Worm (Caenorhabditis elegans) whole organism, young adult: ENCODE results near the gene F52D2.5.

Experiments
- B0261.1 ChIP-seq: sonication (generic microtip); optimal IDR thresholded peaks from 2 replicates; lab custom pipeline; 2016; ENCODE audit warnings: mild to moderate bottlenecking, missing genetic modification characterization, moderate library complexity, missing compliant biosample characterization
- D2030.7 ChIP-seq: fragments of 200-800 bp; sonication (Bioruptor generic); IDR thresholded peaks from 2 replicates; pipeline ENCODE4 v1.3.6; 2022; ENCODE audit warnings: missing genetic modification reagents, missing genetic modification characterization, missing compliant biosample characterization
- F10E7.11 ChIP-seq: sonication (generic microtip); optimal IDR thresholded peaks from 2 replicates; lab custom pipeline; 2017; ENCODE audit warnings: mild to moderate bottlenecking, missing genetic modification characterization, moderate library complexity, missing compliant biosample characterization
- F22D6.2 ChIP-seq: sonication (generic microtip); optimal IDR thresholded peaks from 2 replicates; lab custom pipeline; 2016; ENCODE audit warnings: mild to moderate bottlenecking, missing genetic modification characterization, missing compliant biosample characterization
- F57C9.4 ChIP-seq: sonication (generic microtip); optimal IDR thresholded peaks from 2 replicates; lab custom pipeline; 2017; ENCODE audit warnings: mild to moderate bottlenecking, missing genetic modification characterization, missing compliant biosample characterization
- K11D2.4 ChIP-seq: fragments of 200-800 bp; sonication (Bioruptor generic); IDR thresholded peaks from 2 replicates; pipeline ENCODE4 v1.3.6; 2022; ENCODE audit warnings: missing genetic modification reagents, missing genetic modification characterization, missing compliant biosample characterization
- T26A5.8 ChIP-seq: sonication (generic microtip); optimal IDR thresholded peaks from 2 replicates; lab custom pipeline; 2016; ENCODE audit warnings: missing genetic modification characterization, missing compliant biosample characterization
- Y53F4B.3 ChIP-seq: fragments of 200-800 bp; sonication (Bioruptor generic); IDR thresholded peaks from 2 replicates; pipeline ENCODE4 v1.3.6; 2022; ENCODE audit warnings: missing genetic modification reagents, missing genetic modification characterization, missing compliant biosample characterization
- akir-1 ChIP-seq: fragments of 200-800 bp; sonication (Bioruptor generic); optimal IDR thresholded peaks from 2 replicates; lab custom pipeline; 2018; ENCODE audit warnings: mild to moderate bottlenecking, missing genetic modification characterization, moderate library complexity, missing compliant biosample characterization
- atf-7 ChIP-seq: sonication (generic microtip); optimal IDR thresholded peaks from 2 replicates; lab custom pipeline; 2017; ENCODE audit warnings: mild to moderate bottlenecking, missing genetic modification characterization, missing compliant biosample characterization
- athp-1 ChIP-seq: sonication (generic microtip); optimal IDR thresholded peaks from 2 replicates; lab custom pipeline; 2017; ENCODE audit warnings: mild to moderate bottlenecking, missing genetic modification characterization, missing compliant biosample characterization
- attf-6 ChIP-seq: fragments of 200-800 bp; sonication (Bioruptor generic); IDR thresholded peaks from 2 replicates; pipeline ENCODE4 v1.3.6; 2022; ENCODE audit warnings: missing genetic modification reagents, missing genetic modification characterization, missing compliant biosample characterization
- ccch-3 ChIP-seq: fragments of 200-800 bp; sonication (Bioruptor generic); optimal IDR thresholded peaks from 2 replicates; lab custom pipeline; 2018; ENCODE audit warnings: mild to moderate bottlenecking, missing genetic modification characterization, missing compliant biosample characterization
- cebp-1 ChIP-seq, 2 experiments: fragments of 200-800 bp in 1 of 2; sonication (Bioruptor generic) in 1 of 2; sonication (generic microtip) in 1 of 2; IDR thresholded peaks in 1 of 2; optimal IDR thresholded peaks in 1 of 2; 2 replicates each; pipeline versions ENCODE4 v1.3.6 to Lab custom; 2017 to 2022; ENCODE audit warnings: missing compliant biosample characterization in 2 of 2, missing genetic modification characterization in 2 of 2, mild to moderate bottlenecking in 1 of 2, missing genetic modification reagents in 1 of 2, moderate library complexity in 1 of 2
- ceh-27 ChIP-seq: fragments of 200-800 bp; sonication (Bioruptor generic); optimal IDR thresholded peaks from 2 replicates; lab custom pipeline; 2018; ENCODE audit warnings: mild to moderate bottlenecking, missing genetic modification characterization, moderate library complexity, missing compliant biosample characterization
- ceh-40 ChIP-seq: fragments of 200-800 bp; sonication (Bioruptor generic); IDR thresholded peaks from 2 replicates; pipeline ENCODE4 v1.3.6; 2022; ENCODE audit warnings: missing genetic modification characterization, missing compliant biosample characterization
- ceh-58 ChIP-seq: fragments of 200-800 bp; sonication (Bioruptor generic); IDR thresholded peaks from 2 replicates; pipeline ENCODE4 v1.3.6; 2022; ENCODE audit warnings: missing genetic modification characterization, missing compliant biosample characterization
- ceh-79 ChIP-seq: sonication (generic microtip); optimal IDR thresholded peaks from 2 replicates; lab custom pipeline; 2017; ENCODE audit warnings: mild to moderate bottlenecking, missing genetic modification characterization, missing compliant biosample characterization
- ceh-91 ChIP-seq: fragments of 200-800 bp; sonication (Bioruptor generic); IDR thresholded peaks from 2 replicates; pipeline ENCODE4 v1.3.6; 2022; ENCODE audit warnings: missing genetic modification reagents, missing genetic modification characterization, missing compliant biosample characterization
- dox-1 ChIP-seq: fragments of 200-800 bp; sonication (Bioruptor generic); IDR thresholded peaks from 2 replicates; pipeline ENCODE4 v1.3.6; 2022; ENCODE audit warnings: missing genetic modification reagents, missing genetic modification characterization, missing compliant biosample characterization
- dpff-1 ChIP-seq: sonication (generic microtip); optimal IDR thresholded peaks from 2 replicates; lab custom pipeline; 2017; ENCODE audit warnings: mild to moderate bottlenecking, missing genetic modification characterization, missing compliant biosample characterization
- efl-1 ChIP-seq: fragments of 150-350 bp; optimal IDR thresholded peaks from 2 replicates; lab custom pipeline; 2014; ENCODE audit warnings: missing biosample characterization, missing genetic modification reagents, missing genetic modification characterization
- egl-44 ChIP-seq: fragments of 200-800 bp; sonication (Bioruptor generic); IDR thresholded peaks from 2 replicates; pipeline ENCODE4 v1.3.6; 2022; ENCODE audit warnings: missing genetic modification reagents, missing genetic modification characterization, missing compliant biosample characterization
- ets-4 ChIP-seq: fragments of 200-800 bp; sonication (Bioruptor generic); optimal IDR thresholded peaks from 2 replicates; lab custom pipeline; 2018; ENCODE audit warnings: mild to moderate bottlenecking, missing genetic modification characterization, missing compliant biosample characterization
- him-1 ChIP-seq: sonication (generic microtip); optimal IDR thresholded peaks from 2 replicates; lab custom pipeline; 2016; ENCODE audit warnings: missing genotype, missing genetic modification reagents, missing genetic modification characterization, missing compliant biosample characterization
- hmg-20 ChIP-seq: fragments of 200-800 bp; sonication (Bioruptor generic); IDR thresholded peaks from 2 replicates; pipeline ENCODE4 v1.3.6; 2022; ENCODE audit warnings: missing genetic modification reagents, missing genetic modification characterization, missing compliant biosample characterization
- hrde-1 ChIP-seq: sonication (generic microtip); optimal IDR thresholded peaks from 2 replicates; lab custom pipeline; 2016; ENCODE audit warnings: missing genetic modification characterization, mild to moderate bottlenecking, missing compliant biosample characterization, moderate library complexity, missing genotype, missing genetic modification reagents, borderline replicate concordance
- hsf-1 ChIP-seq: fragments of 200-800 bp; sonication (Bioruptor generic); IDR thresholded peaks from 2 replicates; pipeline ENCODE4 v1.3.6; 2022; ENCODE audit warnings: missing genetic modification reagents, missing genetic modification characterization, missing compliant biosample characterization
- let-526 ChIP-seq: fragments of 200-800 bp; sonication (Bioruptor generic); IDR thresholded peaks from 2 replicates; pipeline ENCODE4 v1.3.6; 2022; ENCODE audit warnings: missing genetic modification reagents, missing genetic modification characterization, missing compliant biosample characterization
- lin-26 ChIP-seq: fragments of 200-800 bp; sonication (Bioruptor generic); IDR thresholded peaks from 2 replicates; pipeline ENCODE4 v1.3.6; 2022; ENCODE audit warnings: missing genetic modification reagents, missing genetic modification characterization, missing compliant biosample characterization
- madf-10 ChIP-seq: sonication (generic microtip); optimal IDR thresholded peaks from 2 replicates; lab custom pipeline; 2016; ENCODE audit warnings: mild to moderate bottlenecking, missing genetic modification characterization, missing compliant biosample characterization
- madf-3 ChIP-seq: fragments of 200-800 bp; sonication (Bioruptor generic); IDR thresholded peaks from 2 replicates; pipeline ENCODE4 v1.3.6; 2022; ENCODE audit warnings: missing genetic modification reagents, missing genetic modification characterization, missing compliant biosample characterization
- madf-6 ChIP-seq: fragments of 200-800 bp; sonication (Bioruptor generic); IDR thresholded peaks from 2 replicates; pipeline ENCODE4 v1.3.6; 2022; ENCODE audit warnings: missing genetic modification reagents, missing genetic modification characterization, missing compliant biosample characterization
- mxl-1 ChIP-seq: sonication (generic microtip); optimal IDR thresholded peaks from 2 replicates; lab custom pipeline; 2016; ENCODE audit warnings: missing genetic modification characterization, missing compliant biosample characterization
- nfyb-1 ChIP-seq: fragments of 200-800 bp; sonication (Bioruptor generic); IDR thresholded peaks from 2 replicates; pipeline ENCODE4 v1.3.6; 2022; ENCODE audit warnings: missing genetic modification reagents, missing genetic modification characterization, missing compliant biosample characterization
- nhr-179 ChIP-seq: sonication (generic microtip); optimal IDR thresholded peaks from 2 replicates; lab custom pipeline; 2016; ENCODE audit warnings: mild to moderate bottlenecking, missing genetic modification characterization, missing compliant biosample characterization
- nhr-27 ChIP-seq: fragments of 200-800 bp; sonication (Bioruptor generic); optimal IDR thresholded peaks from 2 replicates; lab custom pipeline; 2018; ENCODE audit warnings: mild to moderate bottlenecking, missing genetic modification characterization, moderate library complexity, missing compliant biosample characterization
- rpc-1 ChIP-seq, 2 experiments: fragments of 150-350 bp in 1 of 2; sonication (generic microtip) in 1 of 2; optimal IDR thresholded peaks; 2 replicates each; lab custom pipeline; 2014 to 2018; ENCODE audit warnings: missing biosample characterization in 1 of 2, missing genetic modification characterization in 1 of 2, missing genetic modification reagents in 1 of 2, missing genotype in 1 of 2
- snpc-3.4 ChIP-seq: sonication (generic microtip); optimal IDR thresholded peaks from 2 replicates; lab custom pipeline; 2017; ENCODE audit warnings: missing genetic modification characterization, mild to moderate bottlenecking, missing compliant biosample characterization, antibody characterized with exemption, moderate library complexity, missing genotype, missing genetic modification reagents
- tbp1 ChIP-seq: fragments of 200-800 bp; sonication (Bioruptor generic); optimal IDR thresholded peaks from 2 replicates; lab custom pipeline; 2018; ENCODE audit warnings: mild to moderate bottlenecking, missing genetic modification characterization, missing compliant biosample characterization
- unc-130 ChIP-seq: sonication (generic microtip); optimal IDR thresholded peaks from 2 replicates; lab custom pipeline; 2016; ENCODE audit warnings: missing genetic modification reagents, missing genetic modification characterization, missing compliant biosample characterization
- unc-62 ChIP-seq: fragments of 150-350 bp; optimal IDR thresholded peaks from 2 replicates; lab custom pipeline; 2014; ENCODE audit warnings: missing biosample characterization, missing genetic modification reagents, missing genetic modification characterization
- xnd-1 ChIP-seq: sonication (generic microtip); optimal IDR thresholded peaks from 2 replicates; lab custom pipeline; 2016; ENCODE audit warnings: missing genotype, missing genetic modification reagents, missing genetic modification characterization, missing compliant biosample characterization
- ztf-25 ChIP-seq: fragments of 200-800 bp; sonication (Bioruptor generic); IDR thresholded peaks from 2 replicates; pipeline ENCODE4 v1.3.6; 2022; ENCODE audit warnings: missing genetic modification reagents, missing genetic modification characterization, missing compliant biosample characterization
- ztf-26 ChIP-seq: sonication (generic microtip); optimal IDR thresholded peaks from 2 replicates; lab custom pipeline; 2017; ENCODE audit warnings: missing genetic modification characterization, missing compliant biosample characterization
- ztf-6 ChIP-seq: fragments of 200-800 bp; sonication (Bioruptor generic); IDR thresholded peaks from 2 replicates; pipeline ENCODE4 v1.3.6; 2022; ENCODE audit warnings: missing genetic modification reagents, missing genetic modification characterization, missing compliant biosample characterization

Gene F52D2.5

DNA sequence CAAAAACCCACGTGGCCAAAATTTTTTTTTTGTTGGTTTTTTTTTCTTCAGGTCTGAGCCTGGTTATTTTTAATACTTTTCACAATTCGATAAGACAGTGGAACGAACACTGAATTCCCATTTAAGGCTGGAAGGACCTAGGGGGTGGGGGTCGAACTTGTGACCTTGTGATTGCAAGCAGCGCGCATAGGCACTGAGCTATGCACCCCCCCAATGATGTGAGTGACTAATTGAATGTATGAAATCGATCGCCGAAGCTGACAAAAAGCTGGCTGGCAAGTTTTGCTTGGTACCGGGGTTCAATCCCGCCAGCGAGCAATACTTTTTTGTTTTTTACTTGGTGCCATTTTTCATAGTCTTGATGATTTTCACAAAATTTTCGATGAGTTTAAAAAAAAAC, 24.2 kb upstream of the F52D2.5 start:
- peak; percentile 75 for TF ChIP-seq tbp1 (GFP tag; lab: Kevin White, UChicago)
- no peak for TF ChIP-seq K11D2.4
- peak; percentile 10; the same call in 1 of the 2 replicates for TF ChIP-seq dox-1 (GFP tag; lab: Robert Waterston, UW)
- TF ChIP-seq efl-1 (GFP tag; lab: Kevin White, UChicago), result no peak
- no peak for TF ChIP-seq dpff-1 (tag; lab: Kevin White, UChicago)
- TF ChIP-seq nhr-179 (tag; lab: Kevin White, UChicago), result no peak
- TF ChIP-seq ceh-91, result no peak
- peak; percentile 55 for TF ChIP-seq D2030.7 (GFP tag; lab: Robert Waterston, UW)
- TF ChIP-seq hmg-20 (GFP tag; lab: Robert Waterston, UW), result 0 out of 2 replicates have a peak, but pooled peaks have one; percentile 29
- TF ChIP-seq rpc-1 (optimal IDR thresholded peaks at IDR 0.05; lab: Kevin White, UChicago), result peak; percentile 39
- peak; percentile 71 for TF ChIP-seq rpc-1 (tag; optimal IDR thresholded peaks at IDR 0.05; lab: Kevin White, UChicago)
- TF ChIP-seq atf-7 (tag; lab: Kevin White, UChicago), result no peak
- no peak for TF ChIP-seq ceh-40 (GFP tag; lab: Robert Waterston, UW)
- no peak for TF ChIP-seq ceh-27
- TF ChIP-seq F57C9.4 (tag; lab: Kevin White, UChicago), result no peak
- no peak for TF ChIP-seq athp-1
- TF ChIP-seq ceh-79, result no peak
- TF ChIP-seq madf-10 (tag; lab: Kevin White, UChicago), result no peak
- TF ChIP-seq Y53F4B.3 (GFP tag; lab: Robert Waterston, UW), result no peak
- TF ChIP-seq him-1, result peak; percentile 19
- peak; percentile 37 for TF ChIP-seq madf-6 (GFP tag; lab: Robert Waterston, UW)
- TF ChIP-seq hrde-1 (tag; lab: Kevin White, UChicago), result no peak
- 0 out of 2 replicates have a peak, but pooled peaks have one; percentile 33 for TF ChIP-seq lin-26 (GFP tag; lab: Robert Waterston, UW)
- TF ChIP-seq let-526 (GFP tag; lab: Robert Waterston, UW), result no peak
- no peak for TF ChIP-seq ceh-58 (GFP tag; lab: Robert Waterston, UW)
- TF ChIP-seq xnd-1 (tag; lab: Kevin White, UChicago), result no peak
- no peak for TF ChIP-seq ets-4 (GFP tag; lab: Kevin White, UChicago)
- no peak for TF ChIP-seq F22D6.2 (tag; lab: Kevin White, UChicago)
- no peak for TF ChIP-seq ztf-6 (GFP tag; lab: Robert Waterston, UW)
- TF ChIP-seq T26A5.8, result no peak
- TF ChIP-seq attf-6 (GFP tag; lab: Robert Waterston, UW), result peak; percentile 34; the same call in 1 of the 2 replicates
- peak; percentile 48 for TF ChIP-seq B0261.1 (tag; lab: Kevin White, UChicago)

DNA sequence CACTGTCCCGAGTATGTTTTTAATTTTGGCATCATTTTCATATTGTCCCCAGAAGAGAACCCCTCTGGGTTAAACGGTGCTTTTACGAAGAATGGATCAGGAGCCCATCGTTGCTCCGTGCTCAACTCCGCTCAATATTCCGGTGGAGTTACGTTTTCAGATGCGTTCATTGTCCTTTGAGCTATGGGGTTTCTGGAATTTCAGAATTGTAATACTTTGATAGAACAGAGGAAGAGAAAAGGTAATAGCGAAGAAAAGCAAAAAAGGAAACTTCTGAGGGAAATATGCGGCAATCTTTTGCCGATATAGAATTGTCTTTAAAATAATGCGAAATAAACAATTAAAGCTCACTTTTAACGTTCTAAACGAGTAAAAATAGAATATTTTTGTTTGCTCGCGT, 23.3 kb upstream of the F52D2.5 start, which contains the start of gene Y40A1A.3:
Gene Y40A1A.3 (minus strand): TSS at position 101 of the 400 bp plus-strand sequence.
- TF ChIP-seq nfyb-1 (GFP tag; lab: Robert Waterston, UW), result no peak
- TF ChIP-seq D2030.7 (GFP tag; lab: Robert Waterston, UW), result no peak
- TF ChIP-seq madf-3, result no peak
- no peak for TF ChIP-seq hsf-1 (GFP tag; lab: Robert Waterston, UW)
- TF ChIP-seq unc-130 (GFP tag; lab: Kevin White, UChicago), result no peak
- no peak for TF ChIP-seq mxl-1
- no peak for TF ChIP-seq akir-1 (GFP tag; lab: Kevin White, UChicago)
- TF ChIP-seq ceh-91, result no peak
- TF ChIP-seq cebp-1 (GFP tag; IDR thresholded peaks at IDR 0.05; lab: Robert Waterston, UW), result no peak
- no peak for TF ChIP-seq cebp-1 (tag; optimal IDR thresholded peaks at IDR 0.05; lab: Kevin White, UChicago)
- no peak for TF ChIP-seq ztf-25
- no peak for TF ChIP-seq F10E7.11 (tag; lab: Kevin White, UChicago)
- TF ChIP-seq nhr-27 (tag; lab: Kevin White, UChicago), result no peak
- TF ChIP-seq egl-44 (GFP tag; lab: Robert Waterston, UW), result no peak
- TF ChIP-seq T26A5.8, result no peak
- TF ChIP-seq ccch-3 (GFP tag; lab: Kevin White, UChicago), result no peak
- no peak for TF ChIP-seq K11D2.4
- no peak for TF ChIP-seq snpc-3.4 (tag; lab: Kevin White, UChicago)
- TF ChIP-seq ztf-26 (tag; lab: Kevin White, UChicago), result no peak
- TF ChIP-seq unc-62 (GFP tag; lab: Kevin White, UChicago), result no peak
- TF ChIP-seq let-526 (GFP tag; lab: Robert Waterston, UW), result no peak
- TF ChIP-seq, all 124 proteins: peak for 0
